Worm (Caenorhabditis elegans) whole organism, young adult: ENCODE results near the gene C05D9.7.

ENCODE experiments used
- ama-1 ChIP-seq, 3 experiments: fragments of 150-350 bp in 1 of 3; sonication (generic microtip) in 2 of 3; optimal IDR thresholded peaks; 2 replicates each; lab custom pipeline; 2014 to 2018; ENCODE audit warnings: missing biosample characterization in 2 of 3, missing genetic modification characterization in 2 of 3, missing genetic modification reagents in 2 of 3
- ceh-100 ChIP-seq: fragments of 200-800 bp; sonication (Bioruptor generic); IDR thresholded peaks from 2 replicates; pipeline ENCODE4 v1.3.6; 2022; ENCODE audit warnings: missing genetic modification reagents, missing genetic modification characterization, missing compliant biosample characterization
- ceh-40 ChIP-seq: fragments of 200-800 bp; sonication (Bioruptor generic); IDR thresholded peaks from 2 replicates; pipeline ENCODE4 v1.3.6; 2022; ENCODE audit warnings: missing genetic modification characterization, missing compliant biosample characterization
- ceh-79 ChIP-seq: sonication (generic microtip); optimal IDR thresholded peaks from 2 replicates; lab custom pipeline; 2017; ENCODE audit warnings: mild to moderate bottlenecking, missing genetic modification characterization, missing compliant biosample characterization
- ceh-91 ChIP-seq: fragments of 200-800 bp; sonication (Bioruptor generic); IDR thresholded peaks from 2 replicates; pipeline ENCODE4 v1.3.6; 2022; ENCODE audit warnings: missing genetic modification reagents, missing genetic modification characterization, missing compliant biosample characterization
- gei-17 ChIP-seq: fragments of 200-800 bp; sonication (Bioruptor generic); optimal IDR thresholded peaks from 2 replicates; lab custom pipeline; 2018; ENCODE audit warnings: mild to moderate bottlenecking, missing genetic modification characterization, missing compliant biosample characterization
- mcd-1 ChIP-seq: fragments of 200-800 bp; sonication (Bioruptor generic); IDR thresholded peaks from 2 replicates; pipeline ENCODE4 v1.3.6; 2022; ENCODE audit warnings: missing genetic modification reagents, missing genetic modification characterization, missing compliant biosample characterization
- mes-4 ChIP-seq: sonication (generic microtip); optimal IDR thresholded peaks from 2 replicates; lab custom pipeline; 2016; ENCODE audit warnings: missing genotype, missing genetic modification characterization, missing compliant biosample characterization
- mxl-1 ChIP-seq: sonication (generic microtip); optimal IDR thresholded peaks from 2 replicates; lab custom pipeline; 2016; ENCODE audit warnings: missing genetic modification characterization, missing compliant biosample characterization
- unc-62 ChIP-seq: fragments of 150-350 bp; optimal IDR thresholded peaks from 2 replicates; lab custom pipeline; 2014; ENCODE audit warnings: missing biosample characterization, missing genetic modification reagents, missing genetic modification characterization
- xnd-1 ChIP-seq: sonication (generic microtip); optimal IDR thresholded peaks from 2 replicates; lab custom pipeline; 2016; ENCODE audit warnings: missing genotype, missing genetic modification reagents, missing genetic modification characterization, missing compliant biosample characterization
- ztf-3 ChIP-seq: fragments of 200-800 bp; sonication (Bioruptor generic); optimal IDR thresholded peaks from 2 replicates; lab custom pipeline; 2018; ENCODE audit warnings: mild to moderate bottlenecking, missing genetic modification characterization, missing compliant biosample characterization

DNA sequence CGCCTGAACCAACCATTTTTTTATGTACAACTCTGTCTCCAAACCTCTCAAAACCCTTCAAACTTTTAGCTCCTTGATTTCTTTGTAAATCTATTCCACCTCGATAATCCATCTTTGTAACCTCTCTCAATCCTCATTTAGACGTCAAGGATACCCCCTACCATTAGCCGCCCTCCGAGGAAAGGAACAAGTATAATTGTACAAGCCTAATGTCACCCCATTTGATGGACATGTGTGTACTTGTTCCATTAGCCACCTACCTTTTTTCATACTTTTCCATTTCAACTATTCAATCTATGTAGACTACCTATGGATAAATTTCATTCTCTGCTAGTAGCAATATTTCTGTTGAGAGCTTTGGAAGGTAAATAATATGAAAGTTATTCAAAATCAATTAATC, 11.4 kb downstream of the C05D9.7 start, which contains the start of gene C05D9.4:
- TF ChIP-seq ceh-79 (tag; lab: Kevin White, UChicago), result no peak
- no peak for TF ChIP-seq unc-62 (GFP tag; lab: Kevin White, UChicago)
- TF ChIP-seq ama-1 (optimal IDR thresholded peaks at IDR 0.05; lab: Kevin White, UChicago), result no peak
- no peak for TF ChIP-seq ama-1 (GFP tag; optimal IDR thresholded peaks at IDR 0.05; lab: Kevin White, UChicago)
- TF ChIP-seq xnd-1 (tag; lab: Kevin White, UChicago), result no peak
- no peak for TF ChIP-seq mes-4 (tag; lab: Kevin White, UChicago)
- no peak for TF ChIP-seq ztf-3 (GFP tag; lab: Kevin White, UChicago)
- TF ChIP-seq ceh-40 (GFP tag; lab: Robert Waterston, UW), result no peak
- TF ChIP-seq ceh-100 (GFP tag; lab: Robert Waterston, UW), result no peak
- no peak for TF ChIP-seq mcd-1 (GFP tag; lab: Robert Waterston, UW)
- TF ChIP-seq ceh-91 (GFP tag; lab: Robert Waterston, UW), result no peak
- no peak for TF ChIP-seq gei-17
- no peak for TF ChIP-seq mxl-1
